Worm (Caenorhabditis elegans): ENCODE data around the gene AH10.2.

Gene AH10.2

DNA sequence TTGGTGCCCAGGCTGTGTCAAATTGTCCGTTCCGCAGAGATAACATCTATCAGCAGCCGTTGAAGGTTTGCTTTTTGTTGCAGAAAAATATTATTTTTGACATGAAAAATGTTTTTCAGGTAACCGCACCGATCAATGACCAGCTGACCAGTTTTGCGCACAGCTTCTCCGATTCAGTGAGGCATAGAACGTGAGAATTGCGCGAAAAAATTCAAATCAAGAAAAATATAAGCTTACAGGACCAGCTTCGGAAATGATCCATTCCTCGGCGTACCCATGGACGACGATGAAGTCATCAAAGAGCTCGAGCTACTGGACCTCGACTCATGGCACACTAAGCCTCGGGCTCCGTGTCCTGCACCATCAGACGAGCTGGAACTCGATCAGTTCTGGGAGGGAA, 37.9 kb downstream of the AH10.2 start:
- TF ChIP-seq aly-2 (tag; optimal IDR thresholded peaks at IDR 0.05) = no peak
- peak; percentile 40 for TF ChIP-seq ama-1 (optimal IDR thresholded peaks at IDR 0.05)

ce11 chrV:14197651-14198050, 41.1 kb downstream of the AH10.2 start:
- TF ChIP-seq egl-27 (tag; optimal IDR thresholded peaks at IDR 0.05) = no peak
- no peak for TF ChIP-seq lin-39 (tag; optimal IDR thresholded peaks at IDR 0.05)
- TF ChIP-seq skn-1 (tag; optimal IDR thresholded peaks at IDR 0.05) = no peak
- TF ChIP-seq nhr-11 (tag; optimal IDR thresholded peaks at IDR 0.05) = no peak
- peak; percentile 77 for TF ChIP-seq nhr-43 (tag; optimal IDR thresholded peaks at IDR 0.05; ENCODE audit: poor library complexity, severe bottlenecking)
- peak; percentile 40 for TF ChIP-seq nfya-1 (tag; optimal IDR thresholded peaks at IDR 0.05; ENCODE audit: insufficient read depth)
- no peak for TF ChIP-seq nhr-23 (tag; optimal IDR thresholded peaks at IDR 0.05)
- TF ChIP-seq ztf-11 (tag; optimal IDR thresholded peaks at IDR 0.05) = no peak
- no peak for TF ChIP-seq unc-39 (tag; optimal IDR thresholded peaks at IDR 0.05)
- peak; percentile 30 for TF ChIP-seq elt-2 (tag; optimal IDR thresholded peaks at IDR 0.05)
- TF ChIP-seq fos-1 (tag; optimal IDR thresholded peaks at IDR 0.05) = no peak
- TF ChIP-seq sea-2 (GFP tag; optimal IDR thresholded peaks at IDR 0.05) = no peak
- TF ChIP-seq aly-2 (tag; optimal IDR thresholded peaks at IDR 0.05) = no peak
- peak; percentile 10 for TF ChIP-seq lsy-12 (tag; optimal IDR thresholded peaks at IDR 0.05)
- TF ChIP-seq fkh-10 (GFP tag; optimal IDR thresholded peaks at IDR 0.05) = no peak
- TF ChIP-seq ceh-9 (tag; optimal IDR thresholded peaks at IDR 0.05) = no peak
- no peak for TF ChIP-seq egl-5 (tag; optimal IDR thresholded peaks at IDR 0.05)
- peak; percentile 16 for TF ChIP-seq R02D3.7 (tag; optimal IDR thresholded peaks at IDR 0.05)
- TF ChIP-seq tbx-2 (tag; optimal IDR thresholded peaks at IDR 0.05) = no peak
- no peak for TF ChIP-seq daf-12 (tag; optimal IDR thresholded peaks at IDR 0.05)
- peak; percentile 14 for TF ChIP-seq lin-15B (tag; optimal IDR thresholded peaks at IDR 0.05)
- TF ChIP-seq nhr-25 (tag; optimal IDR thresholded peaks at IDR 0.05) = peak; percentile 57
- peak; percentile 58 for TF ChIP-seq ama-1 (optimal IDR thresholded peaks at IDR 0.05)
- TF ChIP-seq ceh-16 (tag; optimal IDR thresholded peaks at IDR 0.05) = no peak
- no peak for TF ChIP-seq nhr-28 (tag; optimal IDR thresholded peaks at IDR 0.05)
- TF ChIP-seq elt-1 (tag; optimal IDR thresholded peaks at IDR 0.05) = no peak
- no peak for TF ChIP-seq nhr-237 (tag; optimal IDR thresholded peaks at IDR 0.05)
- peak; percentile 9 for TF ChIP-seq ztf-4 (tag; optimal IDR thresholded peaks at IDR 0.05)

DNA sequence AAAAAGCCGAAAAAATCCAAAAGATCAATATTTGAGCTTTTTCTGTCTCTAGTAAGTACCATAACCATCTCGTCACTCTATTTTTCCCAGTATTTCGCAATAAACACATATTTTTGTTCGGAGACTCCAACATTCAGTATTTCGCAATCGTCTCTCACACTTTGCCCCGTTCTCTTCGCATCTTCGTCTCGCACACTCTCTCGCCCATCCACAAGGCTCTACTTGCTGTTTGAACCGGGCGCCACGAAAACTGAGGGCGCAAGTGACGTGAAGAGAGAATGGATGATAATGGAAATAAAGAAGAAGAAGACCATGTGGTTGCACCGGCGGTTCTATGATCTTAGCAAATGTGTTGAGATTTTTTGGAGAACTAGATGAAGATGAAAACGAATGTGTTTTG, 43.5 kb downstream of the AH10.2 start:
- TF ChIP-seq jun-1 (tag; optimal IDR thresholded peaks at IDR 0.05) = peak; percentile 93
- TF ChIP-seq tbx-2 (tag; optimal IDR thresholded peaks at IDR 0.05) = peak; percentile 67
- no peak for TF ChIP-seq ceh-9 (tag; optimal IDR thresholded peaks at IDR 0.05)
- peak; percentile 85 for TF ChIP-seq elt-2 (tag; optimal IDR thresholded peaks at IDR 0.05)
- TF ChIP-seq unc-62 (GFP tag; optimal IDR thresholded peaks at IDR 0.05) = peak; percentile 92
- peak; percentile 85 for TF ChIP-seq lsy-12 (tag; optimal IDR thresholded peaks at IDR 0.05)
- TF ChIP-seq R02D3.7 (tag; optimal IDR thresholded peaks at IDR 0.05) = peak; percentile 79
- TF ChIP-seq mml-1 (tag; optimal IDR thresholded peaks at IDR 0.05) = no peak
- peak; percentile 83 for TF ChIP-seq hmg-11 (tag; optimal IDR thresholded peaks at IDR 0.05)
- no peak for TF ChIP-seq ceh-16 (tag; optimal IDR thresholded peaks at IDR 0.05)
- peak; percentile 58 for TF ChIP-seq mdl-1 (tag; optimal IDR thresholded peaks at IDR 0.05)
- peak; percentile 11 for TF ChIP-seq egl-27 (tag; optimal IDR thresholded peaks at IDR 0.05)
- peak; percentile 87 for TF ChIP-seq egl-5 (tag; optimal IDR thresholded peaks at IDR 0.05)
- no peak for TF ChIP-seq nhr-28 (tag; optimal IDR thresholded peaks at IDR 0.05)
- no peak for TF ChIP-seq ZK546.5 (tag; optimal IDR thresholded peaks at IDR 0.05)
- TF ChIP-seq ama-1 (optimal IDR thresholded peaks at IDR 0.05) = no peak
- TF ChIP-seq lin-39 (tag; optimal IDR thresholded peaks at IDR 0.05) = peak; percentile 95
- no peak for TF ChIP-seq nhr-77 (tag; optimal IDR thresholded peaks at IDR 0.05)
- TF ChIP-seq ztf-11 (tag; optimal IDR thresholded peaks at IDR 0.05) = no peak
- peak; percentile 96 for TF ChIP-seq pha-4 (tag; optimal IDR thresholded peaks at IDR 0.05)
- TF ChIP-seq eor-1 (tag; optimal IDR thresholded peaks at IDR 0.05) = peak in 1 of 2 experiments; percentile 27
- TF ChIP-seq nhr-25 (tag; optimal IDR thresholded peaks at IDR 0.05) = peak; percentile 91
- peak; percentile 49 for TF ChIP-seq ceh-82 (tag; optimal IDR thresholded peaks at IDR 0.05)
- TF ChIP-seq daf-12 (tag; optimal IDR thresholded peaks at IDR 0.05) = no peak
- no peak for TF ChIP-seq nhr-76 (tag; optimal IDR thresholded peaks at IDR 0.05)
- no peak for TF ChIP-seq aly-2 (tag; optimal IDR thresholded peaks at IDR 0.05)
- TF ChIP-seq lin-15B (tag; optimal IDR thresholded peaks at IDR 0.05) = peak; percentile 83
- no peak for TF ChIP-seq nhr-237 (tag; optimal IDR thresholded peaks at IDR 0.05)
- TF ChIP-seq pqm-1 (tag; optimal IDR thresholded peaks at IDR 0.05) = peak; percentile 81
- peak; percentile 91 for TF ChIP-seq nhr-11 (tag; optimal IDR thresholded peaks at IDR 0.05)
- TF ChIP-seq nhr-23 (tag; optimal IDR thresholded peaks at IDR 0.05) = peak; percentile 82
- TF ChIP-seq nhr-12 (tag; optimal IDR thresholded peaks at IDR 0.05) = no peak
- TF ChIP-seq ztf-4 (tag; optimal IDR thresholded peaks at IDR 0.05) = peak; percentile 17
- peak; percentile 11 for TF ChIP-seq fkh-10 (GFP tag; optimal IDR thresholded peaks at IDR 0.05)
- no peak for TF ChIP-seq nhr-67 (tag; optimal IDR thresholded peaks at IDR 0.05)
- peak; percentile 83 for TF ChIP-seq sea-2 (GFP tag; optimal IDR thresholded peaks at IDR 0.05)
- peak; percentile 78 for TF ChIP-seq nhr-43 (tag; optimal IDR thresholded peaks at IDR 0.05; ENCODE audit: poor library complexity, severe bottlenecking)
- TF ChIP-seq elt-3 (tag; optimal IDR thresholded peaks at IDR 0.05) = peak in 2 of 3 experiments; percentile 81 to 84
- TF ChIP-seq nfya-1 (tag; optimal IDR thresholded peaks at IDR 0.05; ENCODE audit: insufficient read depth) = peak; percentile 93
- peak; percentile 92 for TF ChIP-seq skn-1 (tag; optimal IDR thresholded peaks at IDR 0.05)
- no peak for TF ChIP-seq unc-39 (tag; optimal IDR thresholded peaks at IDR 0.05)
- TF ChIP-seq elt-1 (tag; optimal IDR thresholded peaks at IDR 0.05) = peak; percentile 40
- TF ChIP-seq fkh-2 (tag; optimal IDR thresholded peaks at IDR 0.05) = peak; percentile 76
- TF ChIP-seq zag-1 (tag; optimal IDR thresholded peaks at IDR 0.05) = no peak
- peak; percentile 67 for TF ChIP-seq snpc-4 (tag; optimal IDR thresholded peaks at IDR 0.05)
